Worm (Caenorhabditis elegans): ENCODE measurements around the gene F33E11.2.

The F33E11.2 gene

DNA sequence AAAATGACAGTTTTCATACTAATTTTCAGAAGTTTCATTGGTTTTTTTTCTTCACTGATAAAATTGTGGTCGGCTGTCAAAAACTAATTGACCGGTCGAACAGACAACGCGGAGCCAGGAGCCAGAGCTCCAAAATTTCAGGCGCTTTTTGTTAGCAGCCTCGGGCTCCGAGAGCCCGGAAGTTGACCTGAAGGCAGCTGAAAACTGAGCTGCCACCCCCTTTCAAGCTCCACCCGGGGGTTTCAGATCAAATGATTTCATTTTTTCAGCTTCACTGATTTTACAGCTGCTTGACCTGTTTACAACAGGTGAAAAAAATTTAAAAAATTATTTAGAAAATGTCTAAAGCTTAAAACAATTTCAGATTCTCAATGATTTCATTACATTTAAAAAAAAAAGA is 44.6 kb downstream of the F33E11.2 start:
- TF ChIP-seq Y55F3AM.14 (GFP tag; optimal IDR thresholded peaks at IDR 0.05) (no peak), ama-1 (optimal IDR thresholded peaks at IDR 0.05) (no peak), fos-1 (tag; optimal IDR thresholded peaks at IDR 0.05) (no peak), sma-3 (GFP tag; optimal IDR thresholded peaks at IDR 0.05) (no peak), nhr-10 (tag; optimal IDR thresholded peaks at IDR 0.05) (no peak), C34F6.9 (tag; optimal IDR thresholded peaks at IDR 0.05) (no peak), F13H6.1 (tag; optimal IDR thresholded peaks at IDR 0.05) (no peak), R02D3.7 (tag; optimal IDR thresholded peaks at IDR 0.05) (no peak)

DNA sequence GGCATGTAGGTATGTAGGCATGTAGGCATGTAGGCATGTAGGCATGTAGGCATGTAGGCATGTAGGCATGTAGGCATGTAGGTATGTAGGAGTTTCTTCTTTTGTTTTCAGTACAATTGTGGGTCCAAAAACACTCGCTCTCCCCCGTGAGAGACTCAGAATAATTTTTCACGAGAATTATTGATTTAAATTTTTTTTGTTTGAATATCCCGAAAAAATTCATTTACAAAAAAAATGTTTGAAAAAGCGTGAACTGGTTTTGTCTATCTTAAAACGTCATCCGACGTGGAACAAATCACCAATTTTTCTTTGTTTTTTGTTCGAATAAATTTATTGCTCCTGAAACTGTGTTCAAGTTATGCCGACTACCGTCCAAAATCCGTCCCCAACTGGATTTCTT is 45.4 kb downstream of the F33E11.2 start, which contains the start of gene wago-10:
Gene wago-10 (plus strand): TSS at position 301 of the 400 bp plus-strand sequence.
- TF ChIP-seq mbf-1 (tag; optimal IDR thresholded peaks at IDR 0.05) (no peak), C34F6.9 (tag; optimal IDR thresholded peaks at IDR 0.05) (no peak), lin-39 (tag; optimal IDR thresholded peaks at IDR 0.05) (no peak), unc-55 (GFP tag; optimal IDR thresholded peaks at IDR 0.05) (no peak), zag-1 (tag; optimal IDR thresholded peaks at IDR 0.05) (no peak), fos-1 (tag; optimal IDR thresholded peaks at IDR 0.05) (no peak), nhr-129 (tag; optimal IDR thresholded peaks at IDR 0.05) (no peak), lin-11 (tag; optimal IDR thresholded peaks at IDR 0.05) (no peak), mdl-1 (tag; optimal IDR thresholded peaks at IDR 0.05) (no peak), nhr-6 (tag; optimal IDR thresholded peaks at IDR 0.05) (no peak), nhr-10 (tag; optimal IDR thresholded peaks at IDR 0.05) (no peak), blmp-1 (tag; optimal IDR thresholded peaks at IDR 0.05; ENCODE audit: insufficient read depth) (no peak), alr-1 (tag; optimal IDR thresholded peaks at IDR 0.05) (no peak), ztf-1 (GFP tag; conservative IDR thresholded peaks at IDR 0.05) (no peak), gmeb-1 (tag; optimal IDR thresholded peaks at IDR 0.05) (no peak)

DNA sequence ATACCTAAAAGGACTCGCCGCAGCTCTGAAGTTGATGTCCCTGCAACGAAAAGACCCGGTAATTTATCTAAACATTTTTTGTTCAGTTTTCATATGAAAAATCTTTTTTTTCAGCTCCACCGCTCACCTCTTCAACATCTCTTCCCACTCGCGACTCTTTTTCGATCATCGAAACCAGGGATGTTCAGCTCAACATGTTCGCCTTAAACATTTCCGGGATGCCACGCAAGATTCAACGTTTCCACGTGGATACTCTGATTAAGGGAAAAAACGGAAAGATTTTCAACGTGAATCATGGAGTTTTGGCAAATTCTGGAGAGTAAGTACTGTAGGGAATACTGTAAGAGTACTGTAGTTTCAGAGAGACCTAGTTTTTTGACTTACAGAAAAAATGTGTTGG is 45.8 kb downstream of the F33E11.2 start:
- TF ChIP-seq gmeb-1 (tag; optimal IDR thresholded peaks at IDR 0.05) (no peak), mdl-1 (tag; optimal IDR thresholded peaks at IDR 0.05) (no peak), egl-27 (tag; optimal IDR thresholded peaks at IDR 0.05) (no peak), ceh-82 (tag; optimal IDR thresholded peaks at IDR 0.05) (no peak), nhr-23 (tag; optimal IDR thresholded peaks at IDR 0.05) (no peak), nhr-237 (tag; optimal IDR thresholded peaks at IDR 0.05) (no peak), snpc-4 (tag; optimal IDR thresholded peaks at IDR 0.05) (no peak), lin-11 (tag; optimal IDR thresholded peaks at IDR 0.05) (no peak), blmp-1 (tag; optimal IDR thresholded peaks at IDR 0.05; ENCODE audit: insufficient read depth) (no peak), lin-13 (GFP tag; optimal IDR thresholded peaks at IDR 0.05) (no peak), unc-39 (tag; optimal IDR thresholded peaks at IDR 0.05) (no peak), nhr-6 (tag; optimal IDR thresholded peaks at IDR 0.05) (no peak), unc-62 (GFP tag; optimal IDR thresholded peaks at IDR 0.05) (no peak), lin-39 (tag; optimal IDR thresholded peaks at IDR 0.05) (no peak), nhr-11 (tag; optimal IDR thresholded peaks at IDR 0.05) (no peak)

DNA sequence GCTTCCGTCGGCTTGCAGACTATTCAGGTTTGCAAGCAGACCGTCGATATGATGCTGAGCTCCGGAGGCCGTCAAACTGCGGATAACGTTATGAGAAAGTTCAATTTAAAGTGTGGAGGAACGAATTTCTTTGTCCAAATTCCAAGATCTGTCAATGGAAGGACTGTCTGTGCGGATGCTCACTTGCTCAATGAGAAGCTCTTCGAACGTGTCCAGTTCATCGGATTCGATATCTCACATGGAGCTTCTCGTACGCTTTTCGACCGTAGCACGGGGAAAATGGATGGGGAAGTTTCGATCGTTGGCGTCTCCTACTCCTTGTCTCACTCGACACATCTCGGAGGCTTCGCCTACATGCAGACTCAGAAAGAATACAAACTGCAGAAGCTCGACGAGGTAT is 48.3 kb downstream of the F33E11.2 start:
- no peak for TF ChIP-seq nhr-25 (tag; optimal IDR thresholded peaks at IDR 0.05)
- TF ChIP-seq nhr-237 (tag; optimal IDR thresholded peaks at IDR 0.05) = no peak
- no peak for TF ChIP-seq elt-1 (tag; optimal IDR thresholded peaks at IDR 0.05)
- no peak for TF ChIP-seq mbf-1 (tag; optimal IDR thresholded peaks at IDR 0.05)
- no peak for TF ChIP-seq fos-1 (tag; optimal IDR thresholded peaks at IDR 0.05)

DNA sequence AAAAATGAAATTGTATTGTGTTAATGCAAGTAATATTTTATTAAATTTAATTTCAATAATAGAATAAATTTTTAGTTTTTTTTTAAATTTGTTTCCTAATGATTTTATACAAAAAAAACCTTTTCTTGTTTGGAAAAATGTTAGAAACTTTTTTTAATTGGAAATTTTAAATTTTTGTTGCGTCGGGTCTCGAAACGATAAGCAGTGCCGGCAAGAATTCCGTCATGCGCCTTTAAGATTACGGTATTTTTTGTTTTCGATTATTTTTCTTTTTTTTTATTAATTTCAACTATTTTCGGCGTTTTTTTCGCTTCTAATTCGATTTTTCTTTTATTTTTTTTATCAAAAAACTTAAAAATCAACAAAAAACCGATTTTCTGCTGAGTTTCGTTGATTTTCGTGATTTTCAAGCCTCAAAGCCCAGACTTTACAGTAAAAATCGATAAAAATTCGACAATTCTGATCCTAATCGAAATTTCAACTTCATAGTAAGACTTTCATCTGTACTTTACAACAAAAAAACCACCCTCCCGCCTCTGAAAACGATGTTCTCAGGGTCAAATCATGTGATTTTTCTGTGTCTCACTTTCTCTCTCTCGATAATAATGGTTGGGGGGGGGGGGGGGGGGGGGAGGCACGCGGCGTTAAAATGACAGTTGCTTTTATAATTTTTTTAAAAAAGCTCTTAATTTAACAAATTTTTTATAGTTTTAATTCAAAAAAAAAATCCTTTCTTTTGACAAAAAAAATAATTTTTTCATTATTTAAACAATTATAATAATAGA is 50.0 kb downstream of the F33E11.2 start:
- TF ChIP-seq unc-55 (GFP tag; optimal IDR thresholded peaks at IDR 0.05) = no peak

DNA sequence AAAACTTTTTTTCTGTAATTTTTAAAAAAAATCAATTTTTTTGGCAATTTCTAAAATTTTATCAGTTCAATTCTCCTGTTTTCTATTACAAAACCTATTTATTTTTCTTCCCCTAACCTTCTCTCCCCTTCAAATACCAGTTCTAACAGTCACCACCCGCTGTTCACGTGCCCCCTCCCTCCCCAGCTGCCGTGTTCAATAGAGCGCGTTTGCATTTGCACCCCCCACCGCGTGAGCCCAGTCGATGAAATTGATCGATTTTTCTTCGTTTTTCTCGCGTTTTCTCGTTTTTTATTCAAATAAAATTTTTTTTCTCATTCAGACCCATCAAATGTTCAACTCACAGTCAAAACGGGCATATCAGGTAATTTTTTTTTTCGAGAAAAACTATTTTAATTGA is 51.3 kb downstream of the F33E11.2 start, which contains the start of gene atg-9:
Gene atg-9 (plus strand): TSS at position 332 of the 400 bp plus-strand sequence.
- TF ChIP-seq F13H6.1 (tag; optimal IDR thresholded peaks at IDR 0.05) = peak; percentile 50
- TF ChIP-seq crh-2 (tag; optimal IDR thresholded peaks at IDR 0.05) = peak; percentile 79
- TF ChIP-seq egl-27 (tag; optimal IDR thresholded peaks at IDR 0.05) = no peak
- TF ChIP-seq nhr-21 (tag; optimal IDR thresholded peaks at IDR 0.05) = peak; percentile 23
- TF ChIP-seq lin-39 (tag; optimal IDR thresholded peaks at IDR 0.05) = no peak
- TF ChIP-seq fos-1 (tag; optimal IDR thresholded peaks at IDR 0.05) = peak; percentile 67
- TF ChIP-seq lsy-2 (tag; optimal IDR thresholded peaks at IDR 0.05) = peak; percentile 20 to 73
- no peak for TF ChIP-seq dmd-4 (tag; optimal IDR thresholded peaks at IDR 0.05)
- peak; percentile 6 for TF ChIP-seq mab-5 (tag; optimal IDR thresholded peaks at IDR 0.05)
- TF ChIP-seq snpc-4 (tag; optimal IDR thresholded peaks at IDR 0.05) = no peak
- TF ChIP-seq nhr-23 (tag; optimal IDR thresholded peaks at IDR 0.05) = no peak
- peak; percentile 55 for TF ChIP-seq sem-4 (tag; optimal IDR thresholded peaks at IDR 0.05)
- TF ChIP-seq ztf-4 (tag; optimal IDR thresholded peaks at IDR 0.05) = peak; percentile 47
- TF ChIP-seq peb-1 (tag; optimal IDR thresholded peaks at IDR 0.05) = no peak
- TF ChIP-seq ceh-16 (tag; optimal IDR thresholded peaks at IDR 0.05) = peak; percentile 57
- no peak for TF ChIP-seq unc-39 (tag; optimal IDR thresholded peaks at IDR 0.05)
- no peak for TF ChIP-seq ZK546.5 (tag; optimal IDR thresholded peaks at IDR 0.05)
- peak; percentile 75 for TF ChIP-seq gmeb-1 (tag; optimal IDR thresholded peaks at IDR 0.05)
- TF ChIP-seq ztf-11 (tag; optimal IDR thresholded peaks at IDR 0.05) = no peak
- TF ChIP-seq lin-13 (GFP tag; optimal IDR thresholded peaks at IDR 0.05) = peak; percentile 53
- no peak for TF ChIP-seq nhr-6 (tag; optimal IDR thresholded peaks at IDR 0.05)
- TF ChIP-seq lin-11 (tag; optimal IDR thresholded peaks at IDR 0.05) = no peak
